Worm (Caenorhabditis elegans): Measurements from ENCODE around the gene R07B1.7.
A peak's percentile ranks its signal among the peaks of the same experiment; 100 is the strongest.

R07B1.7 gene

DNA sequence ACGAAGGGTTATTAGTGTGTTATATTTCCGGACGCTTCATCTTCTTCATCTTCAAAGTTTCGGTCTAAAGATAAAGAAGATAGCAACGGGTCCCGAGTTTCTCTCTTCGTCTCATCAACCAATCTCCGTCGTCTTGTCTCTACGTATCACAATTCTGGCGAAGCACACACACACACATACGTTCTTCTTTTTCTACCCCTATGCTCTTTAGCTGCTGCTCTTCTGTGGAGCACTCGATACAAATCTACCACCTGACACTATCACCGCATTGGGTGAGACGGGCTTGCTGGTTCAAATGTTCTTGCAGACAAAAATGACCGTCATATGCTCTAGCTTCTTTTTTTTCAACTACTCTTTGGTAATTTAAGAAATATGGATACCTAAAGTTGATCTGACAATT lies 36.5 kb upstream of the R07B1.7 start:
- TF ChIP-seq hlh-15 (tag; optimal IDR thresholded peaks at IDR 0.05) (no peak), pha-2 (tag; optimal IDR thresholded peaks at IDR 0.05) (no peak), ceh-45 (GFP tag; IDR thresholded peaks at IDR 0.05) (no peak), gmeb-2 (tag; optimal IDR thresholded peaks at IDR 0.05) (no peak), unc-42 (tag; optimal IDR thresholded peaks at IDR 0.05) (no peak), unc-3 (GFP tag; conservative IDR thresholded peaks at IDR 0.05) (no peak), unc-3 (tag; optimal IDR thresholded peaks at IDR 0.05) (no peak), ama-1 (optimal IDR thresholded peaks at IDR 0.05) (no peak), unc-55 (GFP tag; optimal IDR thresholded peaks at IDR 0.05) (peak; percentile 22), sox-4 (tag; optimal IDR thresholded peaks at IDR 0.05) (no peak), T23F11.4 (GFP tag; optimal IDR thresholded peaks at IDR 0.05) (no peak), fax-1 (tag; optimal IDR thresholded peaks at IDR 0.05) (no peak), nhr-232 (tag; optimal IDR thresholded peaks at IDR 0.05) (no peak), tbx-2 (tag; optimal IDR thresholded peaks at IDR 0.05) (no peak), che-1 (tag; optimal IDR thresholded peaks at IDR 0.05) (no peak), npax-4 (tag; optimal IDR thresholded peaks at IDR 0.05) (no peak), K09A11.1 (tag; optimal IDR thresholded peaks at IDR 0.05; ENCODE audit: insufficient read depth) (no peak), C08G9.2 (tag; optimal IDR thresholded peaks at IDR 0.05) (no peak), nfya-1 (tag; optimal IDR thresholded peaks at IDR 0.05) (peak; percentile 47), rnt-1 (tag; optimal IDR thresholded peaks at IDR 0.05) (peak; percentile 1)

DNA sequence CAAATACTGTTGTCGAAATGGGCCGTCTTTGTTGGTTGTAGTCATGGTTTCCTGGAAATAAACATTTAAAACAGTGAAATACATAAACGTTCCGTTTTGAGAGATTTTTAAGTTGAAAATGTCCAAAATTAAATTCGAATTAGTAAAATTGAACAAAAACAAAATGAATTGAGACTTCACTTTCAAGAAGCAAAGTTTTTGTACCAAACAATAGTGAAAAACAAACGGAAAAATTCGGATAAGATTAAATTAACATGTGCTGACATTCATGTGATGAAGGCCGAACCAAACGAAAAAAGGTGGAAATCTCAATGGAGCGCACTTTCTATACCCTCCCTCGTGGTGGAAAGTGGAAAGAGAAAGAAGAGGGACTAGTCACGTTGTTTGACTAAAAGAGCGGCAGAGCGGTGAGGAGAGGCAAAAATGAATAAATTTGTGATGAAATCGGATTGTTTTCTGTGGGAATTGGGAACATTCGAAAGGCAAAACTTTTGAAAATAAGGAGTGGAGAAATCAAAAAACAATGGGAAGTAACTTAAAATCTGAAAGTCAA lies 30.9 kb upstream of the R07B1.7 start, which contains the start of gene ipla-2:
Gene ipla-2 (minus strand): TSS at position 51 of the 553 bp plus-strand sequence.
- TF ChIP-seq pax-1 (tag; optimal IDR thresholded peaks at IDR 0.05) (no peak), unc-3 (GFP tag; conservative IDR thresholded peaks at IDR 0.05) (no peak), unc-3 (tag; optimal IDR thresholded peaks at IDR 0.05) (no peak), hlh-6 (tag; optimal IDR thresholded peaks at IDR 0.05) (no peak), C38D4.7 (GFP tag; optimal IDR thresholded peaks at IDR 0.05) (no peak), Y22D7AL.16 (tag; optimal IDR thresholded peaks at IDR 0.05) (no peak), eyg-1 (tag; optimal IDR thresholded peaks at IDR 0.05) (no peak), sdc-2 (tag; optimal IDR thresholded peaks at IDR 0.05) (no peak), hlh-13 (GFP tag; optimal IDR thresholded peaks at IDR 0.05) (no peak), unc-55 (GFP tag; optimal IDR thresholded peaks at IDR 0.05) (peak; percentile 34), ceh-18 (tag; optimal IDR thresholded peaks at IDR 0.05) (peak; percentile 20), hlh-8 (tag; optimal IDR thresholded peaks at IDR 0.05) (no peak), unc-42 (tag; optimal IDR thresholded peaks at IDR 0.05) (peak; percentile 87), K09A11.1 (tag; optimal IDR thresholded peaks at IDR 0.05; ENCODE audit: insufficient read depth) (no peak), ztf-16 (tag; optimal IDR thresholded peaks at IDR 0.05) (no peak), ttx-3 (tag; optimal IDR thresholded peaks at IDR 0.05) (no peak), sox-2 (GFP tag; IDR thresholded peaks at IDR 0.05) (no peak), ceh-31 (tag; optimal IDR thresholded peaks at IDR 0.05) (peak; percentile 64), unc-86 (tag; optimal IDR thresholded peaks at IDR 0.05) (no peak), dmd-4 (tag; optimal IDR thresholded peaks at IDR 0.05; ENCODE audit: borderline replicate concordance) (no peak), pat-9 (tag; optimal IDR thresholded peaks at IDR 0.05) (no peak), dve-1 (tag; optimal IDR thresholded peaks at IDR 0.05) (no peak), ceh-24 (tag; optimal IDR thresholded peaks at IDR 0.05) (no peak), pha-4 (tag; optimal IDR thresholded peaks at IDR 0.05) (no peak), fax-1 (tag; optimal IDR thresholded peaks at IDR 0.05) (no peak), ahr-1 (tag; optimal IDR thresholded peaks at IDR 0.05) (no peak), nfya-1 (tag; optimal IDR thresholded peaks at IDR 0.05) (peak; percentile 6), npax-4 (tag; optimal IDR thresholded peaks at IDR 0.05) (no peak), fkh-6 (tag; optimal IDR thresholded peaks at IDR 0.05) (no peak), gmeb-2 (tag; optimal IDR thresholded peaks at IDR 0.05) (no peak), pqm-1 (tag; optimal IDR thresholded peaks at IDR 0.05) (no peak), C08G9.2 (tag; optimal IDR thresholded peaks at IDR 0.05) (no peak), che-1 (tag; optimal IDR thresholded peaks at IDR 0.05) (no peak), tbx-7 (tag; optimal IDR thresholded peaks at IDR 0.05) (no peak), rnt-1 (tag; optimal IDR thresholded peaks at IDR 0.05) (no peak), elt-2 (tag; optimal IDR thresholded peaks at IDR 0.05) (no peak), nhr-11 (tag; optimal IDR thresholded peaks at IDR 0.05) (no peak), lin-11 (tag; optimal IDR thresholded peaks at IDR 0.05) (no peak), fkh-10 (GFP tag; optimal IDR thresholded peaks at IDR 0.05) (no peak), hlh-15 (tag; optimal IDR thresholded peaks at IDR 0.05) (no peak), mec-3 (tag; optimal IDR thresholded peaks at IDR 0.05; ENCODE audit: borderline replicate concordance) (no peak), zip-5 (tag; optimal IDR thresholded peaks at IDR 0.05) (no peak), ceh-9 (tag; optimal IDR thresholded peaks at IDR 0.05) (no peak), tbx-2 (tag; optimal IDR thresholded peaks at IDR 0.05) (peak; percentile 21)

All from whole organism, late embryonic.